Worm (Caenorhabditis elegans): Measurements from ENCODE around the gene Y9C9A.5.

Y9C9A.5 gene

ce11 chrIV:4969419-4969818 lies 27.6 kb downstream of the Y9C9A.5 start, which contains the start of gene Y9C9A.13:
Gene Y9C9A.13, minus strand, starts transcription at chrIV:4969519.
- TF ChIP-seq unc-62 (GFP tag; optimal IDR thresholded peaks at IDR 0.05) = no peak

- TF ChIP-seq unc-62 (GFP tag; optimal IDR thresholded peaks at IDR 0.05) = no peak
Observed at ce11 chrIV:4975995-4976394, 34.2 kb downstream of the Y9C9A.5 start, which contains the start of gene Y9C9A.16. Gene Y9C9A.16, minus strand, starts transcription at chrIV:4976125.

- no peak for TF ChIP-seq unc-62 (GFP tag; optimal IDR thresholded peaks at IDR 0.05)
Observed at ce11 chrIV:4977176-4977693, 35.5 kb downstream of the Y9C9A.5 start, which contains the start of gene E03H12.5. Gene E03H12.5, plus strand, starts transcription at chrIV:4977226.

ce11 chrIV:4981027-4981426 lies 39.2 kb downstream of the Y9C9A.5 start, which contains the start of gene srz-24:
Gene srz-24, minus strand, starts transcription at chrIV:4981127.
- TF ChIP-seq unc-62 (GFP tag; optimal IDR thresholded peaks at IDR 0.05) = no peak

ce11 chrIV:4982477-4982876 lies 40.7 kb downstream of the Y9C9A.5 start, which contains the start of gene E03H12.4:
Gene E03H12.4, plus strand, starts transcription at chrIV:4982596.
- TF ChIP-seq unc-62 (GFP tag; optimal IDR thresholded peaks at IDR 0.05) = no peak

- TF ChIP-seq unc-62 (GFP tag; optimal IDR thresholded peaks at IDR 0.05) = no peak
Observed at ce11 chrIV:4983746-4984145, 42.0 kb downstream of the Y9C9A.5 start, which contains the start of gene clec-176. Gene clec-176, plus strand, starts transcription at chrIV:4984046.

- TF ChIP-seq unc-62 (GFP tag; optimal IDR thresholded peaks at IDR 0.05) = no peak
Observed at ce11 chrIV:4986246-4986645, 44.5 kb downstream of the Y9C9A.5 start, which contains the start of gene clec-177. Gene clec-177, plus strand, starts transcription at chrIV:4986546.

ce11 chrIV:4988531-4988930 lies 46.8 kb downstream of the Y9C9A.5 start, which contains the start of gene E03H12.7:
Gene E03H12.7, minus strand, starts transcription at chrIV:4988631.
- TF ChIP-seq unc-62 (GFP tag; optimal IDR thresholded peaks at IDR 0.05) = no peak

- no peak for TF ChIP-seq unc-62 (GFP tag; optimal IDR thresholded peaks at IDR 0.05)
Observed at ce11 chrIV:4992089-4992488, 50.3 kb downstream of the Y9C9A.5 start, which contains the start of gene str-162. Gene str-162, plus strand, starts transcription at chrIV:4992389.

- no peak for TF ChIP-seq unc-62 (GFP tag; optimal IDR thresholded peaks at IDR 0.05)
Observed at ce11 chrIV:4993128-4993527, 51.3 kb downstream of the Y9C9A.5 start.
